Worm (Caenorhabditis elegans): ENCODE results near the gene lgc-9.

lgc-9 gene

ce11 chrIV:3444101-3444500 is 28.6 kb downstream of the lgc-9 start, which contains the start of gene F09D12.2:
TSS of gene F09D12.2 (minus strand) at chrIV:3444201.
- TF ChIP-seq nhr-27 (tag; optimal IDR thresholded peaks at IDR 0.05) (no peak), F10E7.11 (tag; optimal IDR thresholded peaks at IDR 0.05) (no peak), F49E8.2 (tag; optimal IDR thresholded peaks at IDR 0.05; ENCODE audit: insufficient read depth) (no peak), tbx-9 (tag; optimal IDR thresholded peaks at IDR 0.05; ENCODE audit: borderline replicate concordance) (no peak), ztf-28 (GFP tag; IDR thresholded peaks at IDR 0.05) (no peak), ceh-79 (tag; optimal IDR thresholded peaks at IDR 0.05) (no peak), ets-4 (GFP tag; optimal IDR thresholded peaks at IDR 0.05) (no peak), ekl-4 (GFP tag; IDR thresholded peaks at IDR 0.05) (no peak), sdz-38 (tag; optimal IDR thresholded peaks at IDR 0.05) (no peak), F22D6.2 (tag; optimal IDR thresholded peaks at IDR 0.05) (no peak), mel-28 (tag; optimal IDR thresholded peaks at IDR 0.05; ENCODE audit: borderline replicate concordance) (no peak), hlh-26 (GFP tag; conservative IDR thresholded peaks at IDR 0.05) (no peak), F57C9.4 (tag; optimal IDR thresholded peaks at IDR 0.05) (no peak), sea-2 (GFP tag; IDR thresholded peaks at IDR 0.05) (no peak), fkh-3 (tag; optimal IDR thresholded peaks at IDR 0.05) (no peak), him-1 (tag; optimal IDR thresholded peaks at IDR 0.05) (no peak), ccch-3 (GFP tag; optimal IDR thresholded peaks at IDR 0.05) (no peak), B0035.1 (tag; optimal IDR thresholded peaks at IDR 0.05) (no peak)

- no peak for TF ChIP-seq ztf-18 (tag; optimal IDR thresholded peaks at IDR 0.05)
These were observed 29.1 kb downstream of the lgc-9 start, which contains the start of gene F58E2.5 for ce11 chrIV:3444614-3445013. TSS of gene F58E2.5 (plus strand) at chrIV:3444914.

- no peak for TF ChIP-seq nhr-27 (tag; optimal IDR thresholded peaks at IDR 0.05)
- TF ChIP-seq mes-4 (tag; optimal IDR thresholded peaks at IDR 0.05): no peak
- TF ChIP-seq somi-1 (GFP tag; optimal IDR thresholded peaks at IDR 0.05): no peak
- no peak for TF ChIP-seq tbx-9 (tag; optimal IDR thresholded peaks at IDR 0.05; ENCODE audit: borderline replicate concordance)
- TF ChIP-seq ztf-3 (GFP tag; optimal IDR thresholded peaks at IDR 0.05): no peak
- no peak for TF ChIP-seq ceh-58 (GFP tag; IDR thresholded peaks at IDR 0.05)
- TF ChIP-seq nfya-1 (tag; optimal IDR thresholded peaks at IDR 0.05; ENCODE audit: borderline replicate concordance, insufficient read depth): no peak
- TF ChIP-seq rec-8 (tag; optimal IDR thresholded peaks at IDR 0.05): no peak
- TF ChIP-seq ceh-100 (GFP tag; IDR thresholded peaks at IDR 0.05): no peak
- TF ChIP-seq ztf-18 (tag; optimal IDR thresholded peaks at IDR 0.05): no peak
- no peak for TF ChIP-seq T26A5.8 (tag; optimal IDR thresholded peaks at IDR 0.05)
- no peak for TF ChIP-seq nhr-179 (tag; optimal IDR thresholded peaks at IDR 0.05)
- no peak for TF ChIP-seq sptf-2 (GFP tag; optimal IDR thresholded peaks at IDR 0.05)
- no peak for TF ChIP-seq lsl-1 (GFP tag; optimal IDR thresholded peaks at IDR 0.05)
- no peak for TF ChIP-seq Y67H2A.10 (GFP tag; conservative IDR thresholded peaks at IDR 0.05)
- no peak for TF ChIP-seq lsy-27 (tag; optimal IDR thresholded peaks at IDR 0.05; ENCODE audit: borderline replicate concordance, insufficient read depth)
- no peak for TF ChIP-seq die-1 (tag; optimal IDR thresholded peaks at IDR 0.05)
These were observed 31.9 kb downstream of the lgc-9 start for ce11 chrIV:3447350-3447749.

ce11 chrIV:3452516-3452915 is 37.0 kb downstream of the lgc-9 start:
- TF ChIP-seq mxl-1 (tag; optimal IDR thresholded peaks at IDR 0.05) (no peak), lsy-27 (tag; optimal IDR thresholded peaks at IDR 0.05; ENCODE audit: borderline replicate concordance, insufficient read depth) (no peak), D2030.7 (GFP tag; IDR thresholded peaks at IDR 0.05) (no peak), hmg-20 (GFP tag; IDR thresholded peaks at IDR 0.05) (no peak), B0035.1 (tag; optimal IDR thresholded peaks at IDR 0.05) (no peak), tbp1 (GFP tag; optimal IDR thresholded peaks at IDR 0.05) (no peak), madf-3 (GFP tag; IDR thresholded peaks at IDR 0.05) (no peak), Y53F4B.3 (GFP tag; IDR thresholded peaks at IDR 0.05) (no peak), madf-8 (GFP tag; conservative IDR thresholded peaks at IDR 0.05) (no peak), lin-40 (tag; optimal IDR thresholded peaks at IDR 0.05) (no peak), chd-7 (tag; optimal IDR thresholded peaks at IDR 0.05) (no peak), nhr-179 (tag; optimal IDR thresholded peaks at IDR 0.05) (no peak), ztf-3 (GFP tag; optimal IDR thresholded peaks at IDR 0.05) (no peak), ztf-6 (GFP tag; IDR thresholded peaks at IDR 0.05) (no peak), nfya-1 (tag; optimal IDR thresholded peaks at IDR 0.05; ENCODE audit: borderline replicate concordance, insufficient read depth) (no peak), egl-44 (GFP tag; IDR thresholded peaks at IDR 0.05) (no peak), ceh-40 (GFP tag; IDR thresholded peaks at IDR 0.05) (no peak), F49E8.2 (tag; optimal IDR thresholded peaks at IDR 0.05; ENCODE audit: insufficient read depth) (no peak)

All from whole organism, young adult.